1 fruit fly cellular context compared by ENCODE assay signal in the genomic region with DNA sequence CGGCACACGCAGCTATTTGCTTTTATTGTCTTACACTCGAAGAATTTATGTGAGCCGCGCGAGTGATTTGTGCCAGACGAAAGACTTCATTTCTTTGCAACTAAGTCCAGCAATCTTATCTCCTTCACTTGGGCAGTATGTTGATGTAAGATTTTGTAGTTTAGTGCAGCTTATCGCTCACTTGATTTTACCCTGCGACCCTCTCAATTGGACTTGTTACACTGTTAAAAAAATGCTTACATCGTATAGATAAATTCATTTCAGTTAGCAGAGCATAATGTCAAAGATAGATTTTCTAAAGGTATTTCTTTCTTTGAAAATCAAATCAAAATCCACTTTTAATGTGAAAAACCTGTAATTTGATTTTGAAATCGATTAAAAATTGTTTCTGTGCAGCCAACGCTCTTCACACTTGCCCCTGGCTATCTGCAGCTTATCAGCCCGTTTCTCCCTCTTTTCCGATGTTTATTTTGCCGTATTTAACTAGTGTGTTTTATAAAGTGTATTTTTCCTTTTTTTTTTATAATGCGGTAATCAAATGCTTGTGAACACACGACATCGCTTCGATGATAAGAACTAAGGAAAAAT.
TF ChIP-seq lines count a peak whose summit lies in the region.

No protein-coding gene starts in this region.

TF ChIP-seq in whole organism, embryonic, 481 proteins besides CTCF, POLR2A, EP300 and RAD21 (continued from another document and continues in another):
- peak; percentile 90 for TF ChIP-seq HHEX (GFP tag; optimal IDR thresholded peaks at IDR 0.05; lab: Kevin White, UChicago)
- TF ChIP-seq Hr3 (GFP tag; optimal IDR thresholded peaks at IDR 0.05; lab: Kevin White, UChicago) = peak; percentile 79
- TF ChIP-seq ase (GFP tag; IDR thresholded peaks at IDR 0.05; lab: Robert Waterston, UW) = peak; percentile 81
- TF ChIP-seq CG33557 (GFP tag; optimal IDR thresholded peaks at IDR 0.05; lab: Kevin White, UChicago) = peak; percentile 57
- peak; percentile 73 for TF ChIP-seq CG12299 (tag; optimal IDR thresholded peaks at IDR 0.05; lab: Kevin White, UChicago)
- TF ChIP-seq phol (tag; optimal IDR thresholded peaks at IDR 0.05; lab: Kevin White, UChicago) = peak; percentile 85
- TF ChIP-seq danr (GFP tag; IDR thresholded peaks at IDR 0.05; lab: Robert Waterston, UW) = peak; percentile 77
- peak; percentile 85 for TF ChIP-seq bab2 (GFP tag; optimal IDR thresholded peaks at IDR 0.05; lab: Kevin White, UChicago)
- peak; percentile 84 for TF ChIP-seq scrt (GFP tag; optimal IDR thresholded peaks at IDR 0.05; lab: Kevin White, UChicago)
- TF ChIP-seq CG3995 (GFP tag; optimal IDR thresholded peaks at IDR 0.05; lab: Kevin White, UChicago) = peak; percentile 61
- 0 out of 2 replicates have a peak, but pooled peaks have one; percentile 47 for TF ChIP-seq sim (GFP tag; IDR thresholded peaks at IDR 0.05; lab: Robert Waterston, UW)
- TF ChIP-seq Usf (GFP tag; optimal IDR thresholded peaks at IDR 0.05; lab: Kevin White, UChicago) = peak; percentile 16
- peak; percentile 54 for TF ChIP-seq Nf-YC (tag; optimal IDR thresholded peaks at IDR 0.05; lab: Kevin White, UChicago)
- TF ChIP-seq trem (tag; optimal IDR thresholded peaks at IDR 0.05; lab: Kevin White, UChicago) = peak; percentile 69
- TF ChIP-seq ash1 (GFP tag; optimal IDR thresholded peaks at IDR 0.05; lab: Kevin White, UChicago) = peak; percentile 61
- TF ChIP-seq schlank (tag; optimal IDR thresholded peaks at IDR 0.05; lab: Kevin White, UChicago) = peak; percentile 72
- no peak for TF ChIP-seq CG11560 (tag; IDR thresholded peaks at IDR 0.05; lab: Robert Waterston, UW)
- TF ChIP-seq CG8089 (GFP tag; optimal IDR thresholded peaks at IDR 0.05; lab: Kevin White, UChicago) = peak; percentile 68
- no peak for TF ChIP-seq stwl (tag; optimal IDR thresholded peaks at IDR 0.05; lab: Kevin White, UChicago)
- no peak for TF ChIP-seq CG7271 (tag; optimal IDR thresholded peaks at IDR 0.05; lab: Kevin White, UChicago)
- peak; percentile 63 for TF ChIP-seq CG7372 (GFP tag; IDR thresholded peaks at IDR 0.05; lab: Robert Waterston, UW)
- TF ChIP-seq HLHmδ (GFP tag; optimal IDR thresholded peaks at IDR 0.05; lab: Kevin White, UChicago) = no peak
- peak; percentile 87 for TF ChIP-seq Awh (GFP tag; IDR thresholded peaks at IDR 0.05; lab: Robert Waterston, UW)
- peak; percentile 70; the same call in 1 of the 2 replicates for TF ChIP-seq onecut (GFP tag; IDR thresholded peaks at IDR 0.05; lab: Robert Waterston, UW)
- TF ChIP-seq Ets97D (GFP tag; optimal IDR thresholded peaks at IDR 0.05; lab: Kevin White, UChicago) = peak; percentile 58
- no peak for TF ChIP-seq Hr39 (optimal IDR thresholded peaks at IDR 0.05; lab: Kevin White, UChicago)
- peak; percentile 33 for TF ChIP-seq CG3065 (GFP tag; optimal IDR thresholded peaks at IDR 0.05; lab: Kevin White, UChicago)
- peak; percentile 89 for TF ChIP-seq ERR (GFP tag; optimal IDR thresholded peaks at IDR 0.05; lab: Kevin White, UChicago)
- peak; percentile 39; the same call in 1 of the 2 replicates for TF ChIP-seq CG10959 (GFP tag; IDR thresholded peaks at IDR 0.05; lab: Robert Waterston, UW)
- TF ChIP-seq CG7786 (GFP tag; optimal IDR thresholded peaks at IDR 0.05; lab: Kevin White, UChicago) = peak; percentile 89
- peak; percentile 88 for TF ChIP-seq Blimp-1 (GFP tag; optimal IDR thresholded peaks at IDR 0.05; lab: Kevin White, UChicago)
- peak; percentile 84 for TF ChIP-seq CG32772 (GFP tag; IDR thresholded peaks at IDR 0.05; lab: Robert Waterston, UW)
- peak; percentile 83 for TF ChIP-seq CG18476 (GFP tag; optimal IDR thresholded peaks at IDR 0.05; lab: Kevin White, UChicago)
- TF ChIP-seq Opbp (GFP tag; IDR thresholded peaks at IDR 0.05; lab: Robert Waterston, UW; ENCODE audit: partially characterized antibody) = no peak
- TF ChIP-seq Oli (tag; optimal IDR thresholded peaks at IDR 0.05; lab: Kevin White, UChicago) = peak; percentile 88
- TF ChIP-seq gsb-n (tag; optimal IDR thresholded peaks at IDR 0.05; lab: Kevin White, UChicago) = peak; percentile 67
- TF ChIP-seq gfzf (GFP tag; optimal IDR thresholded peaks at IDR 0.05; lab: Kevin White, UChicago) = peak; percentile 7
- TF ChIP-seq Ssrp (tag; optimal IDR thresholded peaks at IDR 0.05; lab: Kevin White, UChicago) = peak; percentile 73
- TF ChIP-seq CG15601 (tag; optimal IDR thresholded peaks at IDR 0.05; lab: Kevin White, UChicago) = peak; percentile 78
- TF ChIP-seq pita (GFP tag; optimal IDR thresholded peaks at IDR 0.05; lab: Kevin White, UChicago) = no peak
- peak; percentile 87 for TF ChIP-seq slp2 (GFP tag; optimal IDR thresholded peaks at IDR 0.05; lab: Kevin White, UChicago)
- TF ChIP-seq Ravus (GFP tag; IDR thresholded peaks at IDR 0.05; lab: Robert Waterston, UW) = peak; percentile 68
- TF ChIP-seq CG32767 (GFP tag; IDR thresholded peaks at IDR 0.05; lab: Robert Waterston, UW) = peak; percentile 78
- TF ChIP-seq CG15011 (GFP tag; optimal IDR thresholded peaks at IDR 0.05; lab: Kevin White, UChicago) = peak; percentile 87
- TF ChIP-seq Fer1 (GFP tag; optimal IDR thresholded peaks at IDR 0.05; lab: Kevin White, UChicago) = peak; percentile 95
- peak; percentile 63 for TF ChIP-seq NC2α (GFP tag; optimal IDR thresholded peaks at IDR 0.05; lab: Kevin White, UChicago)
- peak; percentile 21 for TF ChIP-seq Lhr (GFP tag; optimal IDR thresholded peaks at IDR 0.05; lab: Kevin White, UChicago)
- peak; percentile 84 for TF ChIP-seq zf30C (GFP tag; optimal IDR thresholded peaks at IDR 0.05; lab: Kevin White, UChicago)
- no peak for TF ChIP-seq amos (GFP tag; IDR thresholded peaks at IDR 0.05; lab: Robert Waterston, UW; ENCODE audit: partially characterized antibody)
- TF ChIP-seq exex (tag; optimal IDR thresholded peaks at IDR 0.05; lab: Kevin White, UChicago) = peak; percentile 92
- TF ChIP-seq Dek (tag; optimal IDR thresholded peaks at IDR 0.05; lab: Kevin White, UChicago) = peak; percentile 84
- TF ChIP-seq CG8478 (optimal IDR thresholded peaks at IDR 0.05; lab: Kevin White, UChicago) = no peak
- peak; percentile 77 for TF ChIP-seq CG14050 (GFP tag; IDR thresholded peaks at IDR 0.05; lab: Robert Waterston, UW)
- peak; percentile 83 for TF ChIP-seq CG6689 (GFP tag; IDR thresholded peaks at IDR 0.05; lab: Robert Waterston, UW)
- peak; percentile 76 for TF ChIP-seq esg (GFP tag; conservative IDR thresholded peaks at IDR 0.05; lab: Robert Waterston, UW)
- TF ChIP-seq CG4328 (GFP tag; optimal IDR thresholded peaks at IDR 0.05; lab: Kevin White, UChicago) = peak; percentile 70
- peak; percentile 88 for TF ChIP-seq CG31441 (GFP tag; IDR thresholded peaks at IDR 0.05; lab: Robert Waterston, UW)
- TF ChIP-seq Hr51 (GFP tag; optimal IDR thresholded peaks at IDR 0.05; lab: Kevin White, UChicago) = peak; percentile 78 to 91
- TF ChIP-seq Deaf1 (tag; optimal IDR thresholded peaks at IDR 0.05; lab: Kevin White, UChicago) = peak; percentile 68
- peak; percentile 81 for TF ChIP-seq sd (tag; optimal IDR thresholded peaks at IDR 0.05; lab: Kevin White, UChicago)
- TF ChIP-seq wek (GFP tag; optimal IDR thresholded peaks at IDR 0.05; lab: Kevin White, UChicago) = peak; percentile 9
- TF ChIP-seq dati (GFP tag; IDR thresholded peaks at IDR 0.05; lab: Robert Waterston, UW) = peak; percentile 47; the same call in 1 of the 2 replicates
- no peak for TF ChIP-seq cg (GFP tag; optimal IDR thresholded peaks at IDR 0.05; lab: Kevin White, UChicago)
- TF ChIP-seq lab (GFP tag; optimal IDR thresholded peaks at IDR 0.05; lab: Kevin White, UChicago) = peak; percentile 96
- peak; percentile 77; the same call in 1 of the 2 replicates for TF ChIP-seq seq (GFP tag; IDR thresholded peaks at IDR 0.05; lab: Robert Waterston, UW)
- TF ChIP-seq Scr (GFP tag; IDR thresholded peaks at IDR 0.05; lab: Robert Waterston, UW; ENCODE audit: partially characterized antibody) = no peak
- peak; percentile 91 for TF ChIP-seq CG13894 (tag; optimal IDR thresholded peaks at IDR 0.05; lab: Kevin White, UChicago)
- peak; percentile 40 for TF ChIP-seq CG8290 (GFP tag; optimal IDR thresholded peaks at IDR 0.05; lab: Kevin White, UChicago)
- TF ChIP-seq CG8290 (tag; optimal IDR thresholded peaks at IDR 0.05; lab: Kevin White, UChicago) = peak in 1 of 2 experiments; percentile 86
- TF ChIP-seq chinmo (GFP tag; IDR thresholded peaks at IDR 0.05; lab: Robert Waterston, UW; ENCODE audit: partially characterized antibody) = no peak
- peak; percentile 76 for TF ChIP-seq emc (GFP tag; optimal IDR thresholded peaks at IDR 0.05; lab: Kevin White, UChicago)
- TF ChIP-seq CG1529 (GFP tag; optimal IDR thresholded peaks at IDR 0.05; lab: Kevin White, UChicago) = peak; percentile 70
- TF ChIP-seq B-H2 (GFP tag; optimal IDR thresholded peaks at IDR 0.05; lab: Kevin White, UChicago) = no peak
- TF ChIP-seq Mes4 (GFP tag; optimal IDR thresholded peaks at IDR 0.05; lab: Kevin White, UChicago) = peak; percentile 74
- no peak for TF ChIP-seq CG14860 (GFP tag; IDR thresholded peaks at IDR 0.05; lab: Robert Waterston, UW; ENCODE audit: partially characterized antibody)
- TF ChIP-seq tio (GFP tag; optimal IDR thresholded peaks at IDR 0.05; lab: Kevin White, UChicago) = peak; percentile 82
- peak; percentile 82 for TF ChIP-seq CG17829 (tag; optimal IDR thresholded peaks at IDR 0.05; lab: Kevin White, UChicago)
- TF ChIP-seq MTF-1 (GFP tag; optimal IDR thresholded peaks at IDR 0.05; lab: Kevin White, UChicago; ENCODE audit: borderline replicate concordance) = peak; percentile 54
- TF ChIP-seq CG9727 (GFP tag; optimal IDR thresholded peaks at IDR 0.05; lab: Kevin White, UChicago) = peak; percentile 85
- peak; percentile 65; the same call in 2 of the 3 replicates for TF ChIP-seq Optix (GFP tag; IDR thresholded peaks at IDR 0.05; lab: Robert Waterston, UW)
- TF ChIP-seq D19B (GFP tag; optimal IDR thresholded peaks at IDR 0.05; lab: Kevin White, UChicago) = peak; percentile 76
- peak; percentile 79 for TF ChIP-seq gsb (GFP tag; IDR thresholded peaks at IDR 0.05; lab: Robert Waterston, UW)
- no peak for TF ChIP-seq unc-4 (GFP tag; IDR thresholded peaks at IDR 0.05; lab: Robert Waterston, UW; ENCODE audit: partially characterized antibody)
- TF ChIP-seq sens-2 (GFP tag; IDR thresholded peaks at IDR 0.05; lab: Robert Waterston, UW) = peak; percentile 66; the same call in 1 of the 2 replicates
- peak; percentile 70 for TF ChIP-seq CG4854 (GFP tag; optimal IDR thresholded peaks at IDR 0.05; lab: Kevin White, UChicago)
- no peak for TF ChIP-seq Trl (optimal IDR thresholded peaks at IDR 0.05; lab: Kevin White, UChicago)
- TF ChIP-seq Trl (GFP tag; optimal IDR thresholded peaks at IDR 0.05; lab: Kevin White, UChicago) = peak; percentile 89
- TF ChIP-seq E2f1 (GFP tag; IDR thresholded peaks at IDR 0.05; lab: Robert Waterston, UW) = peak; percentile 86
- peak; percentile 95 for TF ChIP-seq CG17359 (tag; optimal IDR thresholded peaks at IDR 0.05; lab: Kevin White, UChicago)
- TF ChIP-seq fd102C (GFP tag; optimal IDR thresholded peaks at IDR 0.05; lab: Kevin White, UChicago) = no peak
- peak; percentile 94 for TF ChIP-seq grn (GFP tag; optimal IDR thresholded peaks at IDR 0.05; lab: Kevin White, UChicago)
- peak; percentile 51; the same call in 1 of the 2 replicates for TF ChIP-seq ro (GFP tag; IDR thresholded peaks at IDR 0.05; lab: Robert Waterston, UW)
- TF ChIP-seq B-H1 (GFP tag; IDR thresholded peaks at IDR 0.05; lab: Robert Waterston, UW) = peak; percentile 80
- peak; percentile 84 for TF ChIP-seq Oaz (GFP tag; IDR thresholded peaks at IDR 0.05; lab: Robert Waterston, UW)
- peak; percentile 87 for TF ChIP-seq mam (GFP tag; optimal IDR thresholded peaks at IDR 0.05; lab: Kevin White, UChicago)
- TF ChIP-seq Nf-YB (GFP tag; optimal IDR thresholded peaks at IDR 0.05; lab: Kevin White, UChicago) = peak; percentile 70
- TF ChIP-seq bowl (GFP tag; IDR thresholded peaks at IDR 0.05; lab: Robert Waterston, UW) = no peak; the same call in 1 of the 2 replicates
- peak; percentile 88 for TF ChIP-seq Aef1 (GFP tag; IDR thresholded peaks at IDR 0.05; lab: Robert Waterston, UW)
- TF ChIP-seq CG8281 (tag; optimal IDR thresholded peaks at IDR 0.05; lab: Kevin White, UChicago) = peak; percentile 60
- peak; percentile 84 for TF ChIP-seq Vsx1 (GFP tag; optimal IDR thresholded peaks at IDR 0.05; lab: Kevin White, UChicago)
- TF ChIP-seq da (GFP tag; optimal IDR thresholded peaks at IDR 0.05; lab: Kevin White, UChicago) = peak; percentile 74
- TF ChIP-seq dysf (GFP tag; IDR thresholded peaks at IDR 0.05; lab: Robert Waterston, UW) = peak; percentile 91
- peak; percentile 86 for TF ChIP-seq CG11247 (GFP tag; IDR thresholded peaks at IDR 0.05; lab: Robert Waterston, UW)
- peak; percentile 71 for TF ChIP-seq CG9437 (GFP tag; optimal IDR thresholded peaks at IDR 0.05; lab: Kevin White, UChicago)
- TF ChIP-seq rib (GFP tag; IDR thresholded peaks at IDR 0.05; lab: Robert Waterston, UW) = peak; percentile 86
- TF ChIP-seq CG8765 (GFP tag; IDR thresholded peaks at IDR 0.05; lab: Robert Waterston, UW) = no peak
- TF ChIP-seq cato (GFP tag; optimal IDR thresholded peaks at IDR 0.05; lab: Kevin White, UChicago; ENCODE audit: borderline replicate concordance) = peak; percentile 31
- peak; percentile 74 for TF ChIP-seq shn (GFP tag; optimal IDR thresholded peaks at IDR 0.05; lab: Kevin White, UChicago)
- TF ChIP-seq bbx (GFP tag; IDR thresholded peaks at IDR 0.05; lab: Robert Waterston, UW; ENCODE audit: partially characterized antibody) = no peak
- TF ChIP-seq dmrt11E (tag; optimal IDR thresholded peaks at IDR 0.05; lab: Kevin White, UChicago) = peak; percentile 63
- no peak for TF ChIP-seq Neu2 (GFP tag; optimal IDR thresholded peaks at IDR 0.05; lab: Kevin White, UChicago; ENCODE audit: borderline replicate concordance)
- peak; percentile 54 for TF ChIP-seq CG17612 (GFP tag; IDR thresholded peaks at IDR 0.05; lab: Robert Waterston, UW)
- TF ChIP-seq btn (GFP tag; optimal IDR thresholded peaks at IDR 0.05; lab: Kevin White, UChicago) = peak; percentile 72
- no peak for TF ChIP-seq knrl (GFP tag; IDR thresholded peaks at IDR 0.05; lab: Robert Waterston, UW; ENCODE audit: partially characterized antibody)
- peak in 1 of 2 experiments; percentile 97 for TF ChIP-seq Hr78 (GFP tag; optimal IDR thresholded peaks at IDR 0.05; lab: Kevin White, UChicago)
- peak; percentile 83 for TF ChIP-seq CG6854 (GFP tag; optimal IDR thresholded peaks at IDR 0.05; lab: Kevin White, UChicago)
- TF ChIP-seq p53 (GFP tag; optimal IDR thresholded peaks at IDR 0.05; lab: Kevin White, UChicago) = peak; percentile 70
- peak; percentile 95 for TF ChIP-seq GATAe (GFP tag; conservative IDR thresholded peaks at IDR 0.05; lab: Robert Waterston, UW)
- TF ChIP-seq CG3163 (GFP tag; optimal IDR thresholded peaks at IDR 0.05; lab: Kevin White, UChicago) = peak; percentile 76
- TF ChIP-seq CG3407 (GFP tag; optimal IDR thresholded peaks at IDR 0.05; lab: Kevin White, UChicago) = peak; percentile 59
- TF ChIP-seq CG9817 (tag; optimal IDR thresholded peaks at IDR 0.05; lab: Kevin White, UChicago) = peak; percentile 74
- TF ChIP-seq CG9797 (GFP tag; optimal IDR thresholded peaks at IDR 0.05; lab: Kevin White, UChicago) = peak; percentile 20
